Fruit fly (Drosophila melanogaster): ENCODE measurements around the gene okr.

The okr gene

DNA sequence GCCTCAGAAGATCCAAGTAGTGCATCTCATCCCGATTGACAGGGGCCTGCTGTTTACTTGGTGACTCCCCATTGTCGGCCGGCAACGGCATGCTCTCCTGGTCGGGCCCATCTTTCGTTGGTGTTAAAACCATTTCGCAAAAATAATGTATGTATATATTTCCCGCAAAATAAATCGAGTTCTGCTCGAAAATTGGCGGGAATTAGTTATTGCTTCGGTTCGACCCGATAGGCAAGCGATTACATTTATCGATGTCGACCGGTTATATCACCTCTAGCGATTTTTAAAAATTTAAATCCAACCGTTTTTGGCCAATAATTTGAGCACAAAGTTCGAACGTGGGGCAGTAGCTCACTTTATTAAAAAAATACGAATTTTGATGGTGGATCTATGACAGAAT, 23.1 kb downstream of the okr start, which contains the start of gene Ts (continued):
- TF ChIP-seq CG2199 (GFP tag; IDR thresholded peaks at IDR 0.05) (no peak), CG9437 (GFP tag; optimal IDR thresholded peaks at IDR 0.05) (no peak), so (GFP tag; IDR thresholded peaks at IDR 0.05) (no peak), CG8924 (tag; optimal IDR thresholded peaks at IDR 0.05) (no peak), Dip3 (GFP tag; optimal IDR thresholded peaks at IDR 0.05) (no peak), Scr (GFP tag; IDR thresholded peaks at IDR 0.05; ENCODE audit: partially characterized antibody) (peak; percentile 70), fd3F (GFP tag; optimal IDR thresholded peaks at IDR 0.05) (no peak), CG17802 (tag; optimal IDR thresholded peaks at IDR 0.05) (no peak), maf-S (GFP tag; optimal IDR thresholded peaks at IDR 0.05) (no peak), D19A (tag; optimal IDR thresholded peaks at IDR 0.05) (no peak), CG17361 (GFP tag; IDR thresholded peaks at IDR 0.05) (no peak), CG7786 (GFP tag; optimal IDR thresholded peaks at IDR 0.05) (no peak), Eip74EF (GFP tag; optimal IDR thresholded peaks at IDR 0.05) (no peak), lilli (GFP tag; optimal IDR thresholded peaks at IDR 0.05) (no peak), org-1 (GFP tag; optimal IDR thresholded peaks at IDR 0.05) (no peak), exex (tag; optimal IDR thresholded peaks at IDR 0.05) (no peak), stc (GFP tag; IDR thresholded peaks at IDR 0.05) (no peak), crp (GFP tag; optimal IDR thresholded peaks at IDR 0.05) (no peak), unpg (GFP tag; optimal IDR thresholded peaks at IDR 0.05) (no peak), CG3281 (GFP tag; optimal IDR thresholded peaks at IDR 0.05) (no peak), CG5245 (GFP tag; optimal IDR thresholded peaks at IDR 0.05) (no peak), CG12155 (GFP tag; optimal IDR thresholded peaks at IDR 0.05) (no peak), HHEX (GFP tag; optimal IDR thresholded peaks at IDR 0.05) (no peak), jing (GFP tag; optimal IDR thresholded peaks at IDR 0.05) (no peak), CG17568 (GFP tag; optimal IDR thresholded peaks at IDR 0.05) (no peak), CG31441 (GFP tag; IDR thresholded peaks at IDR 0.05) (no peak), CG2202 (tag; optimal IDR thresholded peaks at IDR 0.05) (no peak), lola (GFP tag; optimal IDR thresholded peaks at IDR 0.05) (no peak), mirr (GFP tag; optimal IDR thresholded peaks at IDR 0.05) (no peak), Lhr (GFP tag; optimal IDR thresholded peaks at IDR 0.05) (no peak), Tbp (GFP tag; optimal IDR thresholded peaks at IDR 0.05) (no peak), unc-4 (GFP tag; IDR thresholded peaks at IDR 0.05; ENCODE audit: partially characterized antibody) (peak; percentile 65), CG32532 (GFP tag; IDR thresholded peaks at IDR 0.05) (no peak), nerfin-2 (GFP tag; IDR thresholded peaks at IDR 0.05; ENCODE audit: partially characterized antibody) (peak; percentile 79), Bteb2 (GFP tag; optimal IDR thresholded peaks at IDR 0.05) (no peak), Awh (GFP tag; IDR thresholded peaks at IDR 0.05) (no peak), tgo (GFP tag; IDR thresholded peaks at IDR 0.05) (no peak), pho (GFP tag; optimal IDR thresholded peaks at IDR 0.05) (no peak), CG30020 (tag; optimal IDR thresholded peaks at IDR 0.05) (no peak), CG17186 (GFP tag; optimal IDR thresholded peaks at IDR 0.05) (no peak), Dip2 (GFP tag; IDR thresholded peaks at IDR 0.05) (no peak), CG18764 (GFP tag; optimal IDR thresholded peaks at IDR 0.05) (no peak), PHDP (tag; optimal IDR thresholded peaks at IDR 0.05) (no peak), Rx (GFP tag; IDR thresholded peaks at IDR 0.05) (no peak), CG17912 (GFP tag; optimal IDR thresholded peaks at IDR 0.05) (no peak), CG13894 (tag; optimal IDR thresholded peaks at IDR 0.05) (no peak), CG12236 (GFP tag; optimal IDR thresholded peaks at IDR 0.05) (no peak)
